Fruit fly (Drosophila melanogaster) Kc167 (cell line): ENCODE results near the gene Spg7.

Experiments
- Myc ChIP-seq: fragments of >200 bp; optimal IDR thresholded peaks from 2 replicates; lab custom pipeline; 2017; ENCODE audit warnings: missing external identifiers
- psq ChIP-seq: fragments of >200 bp; optimal IDR thresholded peaks from 2 replicates; lab custom pipeline; 2017; ENCODE audit warnings: missing external identifiers

- no peak for TF ChIP-seq Myc (lab: Kevin White, UChicago)
- TF ChIP-seq psq (lab: Kevin White, UChicago): no peak
Measured at dm6 chrX:2652124-2652923, 45.7 kb downstream of the Spg7 start.
